Fruit fly (Drosophila melanogaster): ENCODE data around the gene CG13855.
A peak's percentile ranks its signal among the peaks of the same experiment; 100 is the strongest.

CG13855 gene

dm6 chr3R:22381077-22381476, 24.7 kb upstream of the CG13855 start, which contains the start of gene CG43342 (continued):
- no peak for TF ChIP-seq gsb (GFP tag; IDR thresholded peaks at IDR 0.05)
- TF ChIP-seq pnt (GFP tag; optimal IDR thresholded peaks at IDR 0.05), result no peak
- no peak for TF ChIP-seq CG15479 (GFP tag; optimal IDR thresholded peaks at IDR 0.05)
- TF ChIP-seq CG17829 (tag; optimal IDR thresholded peaks at IDR 0.05), result no peak
- TF ChIP-seq CG31388 (GFP tag; optimal IDR thresholded peaks at IDR 0.05), result no peak
- TF ChIP-seq TFAM (GFP tag; optimal IDR thresholded peaks at IDR 0.05), result no peak
- TF ChIP-seq CG9727 (GFP tag; optimal IDR thresholded peaks at IDR 0.05), result no peak
- TF ChIP-seq CG10321 (GFP tag; IDR thresholded peaks at IDR 0.05), result no peak
- no peak for TF ChIP-seq ci (GFP tag; IDR thresholded peaks at IDR 0.05)
- peak; percentile 46 for TF ChIP-seq CG2712 (tag; optimal IDR thresholded peaks at IDR 0.05)
- TF ChIP-seq dati (GFP tag; IDR thresholded peaks at IDR 0.05), result no peak
- peak; percentile 85 for TF ChIP-seq Bgb (GFP tag; IDR thresholded peaks at IDR 0.05; ENCODE audit: partially characterized antibody)
- TF ChIP-seq CG11723 (GFP tag; optimal IDR thresholded peaks at IDR 0.05), result no peak
- TF ChIP-seq GATAe (GFP tag; conservative IDR thresholded peaks at IDR 0.05), result no peak
- no peak for TF ChIP-seq CG3995 (GFP tag; optimal IDR thresholded peaks at IDR 0.05)
- TF ChIP-seq Meics (GFP tag; optimal IDR thresholded peaks at IDR 0.05), result no peak
- no peak for TF ChIP-seq CG9817 (tag; optimal IDR thresholded peaks at IDR 0.05)
- no peak for TF ChIP-seq ham (GFP tag; IDR thresholded peaks at IDR 0.05)
- no peak for TF ChIP-seq lola (GFP tag; optimal IDR thresholded peaks at IDR 0.05)
- TF ChIP-seq ac (GFP tag; optimal IDR thresholded peaks at IDR 0.05), result no peak
- TF ChIP-seq CG4328 (GFP tag; optimal IDR thresholded peaks at IDR 0.05), result no peak
- peak; percentile 68; the same call in 2 of the 3 replicates for TF ChIP-seq knrl (GFP tag; IDR thresholded peaks at IDR 0.05; ENCODE audit: partially characterized antibody)
- TF ChIP-seq fd3F (GFP tag; optimal IDR thresholded peaks at IDR 0.05), result no peak
- no peak for TF ChIP-seq Atf-2 (GFP tag; optimal IDR thresholded peaks at IDR 0.05)
- no peak for TF ChIP-seq CG7786 (GFP tag; optimal IDR thresholded peaks at IDR 0.05)
- no peak for TF ChIP-seq Xrp1 (GFP tag; IDR thresholded peaks at IDR 0.05)
- no peak for TF ChIP-seq jigr1 (GFP tag; IDR thresholded peaks at IDR 0.05)
- TF ChIP-seq Max (GFP tag; optimal IDR thresholded peaks at IDR 0.05), result no peak
- peak; percentile 76 for TF ChIP-seq unc-4 (GFP tag; IDR thresholded peaks at IDR 0.05; ENCODE audit: partially characterized antibody)
- TF ChIP-seq CG12942 (GFP tag; optimal IDR thresholded peaks at IDR 0.05), result no peak
- no peak for TF ChIP-seq repo (GFP tag; optimal IDR thresholded peaks at IDR 0.05)
- no peak for TF ChIP-seq Adf1 (GFP tag; IDR thresholded peaks at IDR 0.05)
- no peak for TF ChIP-seq H2.0 (GFP tag; IDR thresholded peaks at IDR 0.05)
- TF ChIP-seq Hr3 (GFP tag; optimal IDR thresholded peaks at IDR 0.05), result no peak
- no peak for TF ChIP-seq CG15601 (tag; optimal IDR thresholded peaks at IDR 0.05)
- TF ChIP-seq chif (GFP tag; optimal IDR thresholded peaks at IDR 0.05), result no peak
- TF ChIP-seq CG14710 (tag; optimal IDR thresholded peaks at IDR 0.05), result peak; percentile 9
- peak; percentile 82 for TF ChIP-seq CG14860 (GFP tag; IDR thresholded peaks at IDR 0.05; ENCODE audit: partially characterized antibody)
- no peak for TF ChIP-seq CG8089 (GFP tag; optimal IDR thresholded peaks at IDR 0.05)
- TF ChIP-seq CG7357 (GFP tag; IDR thresholded peaks at IDR 0.05), result no peak
- TF ChIP-seq Dek (tag; optimal IDR thresholded peaks at IDR 0.05), result no peak
- no peak for TF ChIP-seq Drgx (GFP tag; IDR thresholded peaks at IDR 0.05)
- peak; percentile 82 for TF ChIP-seq hb (GFP tag; IDR thresholded peaks at IDR 0.05; ENCODE audit: partially characterized antibody)
- no peak for TF ChIP-seq sqz (GFP tag; optimal IDR thresholded peaks at IDR 0.05)
- no peak for TF ChIP-seq CoRest (tag; optimal IDR thresholded peaks at IDR 0.05)
- TF ChIP-seq nerfin-1 (tag; optimal IDR thresholded peaks at IDR 0.05), result no peak
- TF ChIP-seq CG17912 (GFP tag; optimal IDR thresholded peaks at IDR 0.05), result no peak
- TF ChIP-seq CG18599 (GFP tag; optimal IDR thresholded peaks at IDR 0.05), result no peak
- no peak for TF ChIP-seq MESR4 (GFP tag; optimal IDR thresholded peaks at IDR 0.05)
- no peak for TF ChIP-seq Spps (tag; optimal IDR thresholded peaks at IDR 0.05)
- no peak for TF ChIP-seq CG30431 (GFP tag; optimal IDR thresholded peaks at IDR 0.05)
